Fruit fly (Drosophila melanogaster) whole organism, embryonic: ENCODE data around the gene Nct.

Experiments used
- B-H1 ChIP-seq: fragments of 200-800 bp; sonication (Bioruptor generic); IDR thresholded peaks from 3 replicates; pipeline ENCODE4 v1.3.6; 2022; ENCODE audit warnings: missing biosample characterization, missing genetic modification characterization
- BtbVII ChIP-seq: fragments of 200-800 bp; sonication (Bioruptor generic); optimal IDR thresholded peaks from 3 replicates; lab custom pipeline; 2017; ENCODE audit warnings: missing biosample characterization, mild to moderate bottlenecking, missing genetic modification characterization
- C15 ChIP-seq: fragments of 200-800 bp; sonication (Bioruptor generic); IDR thresholded peaks from 3 replicates; pipeline ENCODE4 v1.3.6; 2022; ENCODE audit warnings: missing biosample characterization, missing genetic modification characterization
- CG10462 ChIP-seq: fragments of 200-800 bp; sonication (Bioruptor generic); optimal IDR thresholded peaks from 2 replicates; lab custom pipeline; 2016; ENCODE audit warnings: missing biosample characterization, missing genetic modification characterization
- CG12071 ChIP-seq: fragments of 200-800 bp; sonication (Bioruptor generic); optimal IDR thresholded peaks from 3 replicates; lab custom pipeline; 2018; ENCODE audit warnings: missing biosample characterization, mild to moderate bottlenecking, missing genetic modification characterization
- CG12299 ChIP-seq: fragments of 200-800 bp; sonication (Bioruptor generic); optimal IDR thresholded peaks from 2 replicates; lab custom pipeline; 2018; ENCODE audit warnings: missing biosample characterization, mild to moderate bottlenecking, missing genetic modification characterization
- CG12744 ChIP-seq: fragments of 200-800 bp; sonication (Bioruptor generic); optimal IDR thresholded peaks from 2 replicates; lab custom pipeline; 2016; ENCODE audit warnings: missing biosample characterization, missing genetic modification characterization
- CG12942 ChIP-seq: fragments of 200-800 bp; sonication (Bioruptor generic); optimal IDR thresholded peaks from 3 replicates; lab custom pipeline; 2016; ENCODE audit warnings: missing biosample characterization, missing genetic modification characterization
- CG13296 ChIP-seq: fragments of 200-800 bp; sonication (Bioruptor generic); optimal IDR thresholded peaks from 3 replicates; lab custom pipeline; 2018; ENCODE audit warnings: missing biosample characterization, mild to moderate bottlenecking, missing genetic modification characterization
- CG16863 ChIP-seq: fragments of 200-800 bp; sonication (Bioruptor generic); optimal IDR thresholded peaks from 3 replicates; lab custom pipeline; 2016; ENCODE audit warnings: missing biosample characterization, missing genetic modification characterization
- CG30431 ChIP-seq: fragments of 200-800 bp; sonication (Bioruptor generic); optimal IDR thresholded peaks from 2 replicates; lab custom pipeline; 2017; ENCODE audit warnings: missing biosample characterization, missing genetic modification characterization
- CG31224 ChIP-seq: fragments of 200-800 bp; sonication (Bioruptor generic); IDR thresholded peaks from 2 replicates; pipeline ENCODE4 v1.3.6; 2022; ENCODE audit warnings: missing biosample characterization, missing genetic modification characterization
- CG4707 ChIP-seq: fragments of 200-800 bp; sonication (Bioruptor generic); optimal IDR thresholded peaks from 2 replicates; lab custom pipeline; 2018; ENCODE audit warnings: missing biosample characterization, mild to moderate bottlenecking, missing genetic modification characterization, moderate library complexity
- CG9437 ChIP-seq: fragments of 200-800 bp; sonication (Bioruptor generic); optimal IDR thresholded peaks from 2 replicates; lab custom pipeline; 2018; ENCODE audit warnings: missing biosample characterization, mild to moderate bottlenecking, missing genetic modification characterization
- CHES-1-like ChIP-seq: fragments of 200-800 bp; sonication (Bioruptor generic); optimal IDR thresholded peaks from 2 replicates; lab custom pipeline; 2016; ENCODE audit warnings: missing biosample characterization, missing genetic modification characterization
- Doc3 ChIP-seq: fragments of 200-800 bp; sonication (Bioruptor generic); IDR thresholded peaks from 3 replicates; pipeline ENCODE4 v1.3.6; 2022; ENCODE audit warnings: missing biosample characterization, missing genetic modification characterization; ENCODE audit not compliant: partially characterized antibody
- Dp ChIP-seq: fragments of 200-800 bp; sonication (Bioruptor generic); optimal IDR thresholded peaks from 2 replicates; lab custom pipeline; 2018; ENCODE audit warnings: missing biosample characterization, mild to moderate bottlenecking, missing genetic modification characterization, moderate library complexity
- Fer3 ChIP-seq: fragments of 200-800 bp; sonication (Bioruptor generic); optimal IDR thresholded peaks from 2 replicates; lab custom pipeline; 2018; ENCODE audit warnings: missing biosample characterization, mild to moderate bottlenecking, missing genetic modification characterization, moderate library complexity
- Gsc ChIP-seq: fragments of 200-800 bp; sonication (Bioruptor generic); IDR thresholded peaks from 2 replicates; pipeline ENCODE4 v1.3.6; 2022; ENCODE audit warnings: missing biosample characterization, missing genetic modification characterization
- HHEX ChIP-seq: fragments of 200-800 bp; sonication (Bioruptor generic); optimal IDR thresholded peaks from 3 replicates; lab custom pipeline; 2017; ENCODE audit warnings: missing biosample characterization, mild to moderate bottlenecking, missing genetic modification characterization, missing genetic modification reagents
- Lhr ChIP-seq: fragments of 200-800 bp; sonication (Bioruptor generic); optimal IDR thresholded peaks from 3 replicates; lab custom pipeline; 2017; ENCODE audit warnings: mild to moderate bottlenecking, missing biosample characterization, missing genetic modification reagents, missing genetic modification characterization
- Med ChIP-seq: fragments of 200-800 bp; sonication (Bioruptor generic); peaks from one replicate; lab custom pipeline; 2016; ENCODE audit warnings: missing biosample characterization, missing genetic modification characterization, mild to moderate bottlenecking, inconsistent platforms, moderate library complexity
- NfI ChIP-seq: fragments of 200-800 bp; sonication (Bioruptor generic); optimal IDR thresholded peaks from 3 replicates; lab custom pipeline; 2018; ENCODE audit warnings: missing biosample characterization, mild to moderate bottlenecking, missing genetic modification characterization, moderate library complexity
- Pdp1 ChIP-seq, 2 experiments: fragments of 200-800 bp; sonication (Bioruptor generic); optimal IDR thresholded peaks; 3 replicates each; lab custom pipeline; 2016; ENCODE audit warnings: missing biosample characterization in 2 of 2, missing genetic modification characterization in 2 of 2, mild to moderate bottlenecking in 1 of 2, moderate library complexity in 1 of 2
- Spps ChIP-seq: fragments of 200-800 bp; sonication (Bioruptor generic); optimal IDR thresholded peaks from 2 replicates; lab custom pipeline; 2018; ENCODE audit warnings: missing biosample characterization, mild to moderate bottlenecking, missing genetic modification characterization
- TFAM ChIP-seq: fragments of 200-800 bp; sonication (Bioruptor generic); optimal IDR thresholded peaks from 2 replicates; lab custom pipeline; 2017; ENCODE audit warnings: missing biosample characterization, missing genetic modification characterization, inconsistent platforms
- Usf ChIP-seq: fragments of 200-800 bp; sonication (Bioruptor generic); optimal IDR thresholded peaks from 2 replicates; lab custom pipeline; 2017; ENCODE audit warnings: missing genotype, missing biosample characterization, missing genetic modification characterization
- Vsx1 ChIP-seq: fragments of 200-800 bp; sonication (Bioruptor generic); optimal IDR thresholded peaks from 2 replicates; lab custom pipeline; 2017; ENCODE audit warnings: missing biosample characterization, mild to moderate bottlenecking, missing genetic modification characterization, missing genetic modification reagents
- br ChIP-seq: fragments of >200 bp; optimal IDR thresholded peaks from 2 replicates; lab custom pipeline; 2017
- chinmo ChIP-seq: fragments of 200-800 bp; sonication (Bioruptor generic); IDR thresholded peaks from 4 replicates; pipeline ENCODE4 v1.3.6; 2022; ENCODE audit warnings: missing biosample characterization, missing genetic modification characterization; ENCODE audit not compliant: partially characterized antibody
- ci ChIP-seq: fragments of 200-800 bp; sonication (Bioruptor generic); IDR thresholded peaks from 3 replicates; pipeline ENCODE4 v1.3.6; 2022; ENCODE audit warnings: missing biosample characterization, missing genetic modification characterization
- crp ChIP-seq, 2 experiments: fragments of 200-800 bp; sonication (Bioruptor generic); optimal IDR thresholded peaks; 2 replicates in 1 of 2; 3 replicates in 1 of 2; lab custom pipeline; 2017; ENCODE audit warnings: missing biosample characterization in 2 of 2, missing genetic modification characterization in 2 of 2, mild to moderate bottlenecking in 1 of 2, moderate library complexity in 1 of 2
- dpn ChIP-seq, 2 experiments: fragments of 200-800 bp; sonication (Bioruptor generic); optimal IDR thresholded peaks; 3 replicates each; lab custom pipeline; 2016; ENCODE audit warnings: missing biosample characterization in 2 of 2, missing genetic modification characterization in 2 of 2
- her ChIP-seq: fragments of 200-800 bp; sonication (Bioruptor generic); optimal IDR thresholded peaks from 2 replicates; lab custom pipeline; 2016; ENCODE audit warnings: missing biosample characterization, missing genetic modification characterization
- jing ChIP-seq: fragments of 200-800 bp; sonication (Bioruptor generic); optimal IDR thresholded peaks from 2 replicates; lab custom pipeline; 2018; ENCODE audit warnings: missing biosample characterization, mild to moderate bottlenecking, missing genetic modification characterization
- kni ChIP-seq: fragments of 200-800 bp; sonication (Bioruptor generic); optimal IDR thresholded peaks from 3 replicates; lab custom pipeline; 2017; ENCODE audit warnings: mild to moderate bottlenecking, missing biosample characterization, missing genetic modification reagents, missing genetic modification characterization
- lab ChIP-seq: fragments of 200-800 bp; sonication (Bioruptor generic); optimal IDR thresholded peaks from 3 replicates; lab custom pipeline; 2017; ENCODE audit warnings: missing biosample characterization, missing genetic modification characterization, mild to moderate bottlenecking, moderate library complexity, missing genetic modification reagents
- lov ChIP-seq, 2 experiments: fragments of 200-800 bp in 1 of 2; fragments of >200 bp in 1 of 2; sonication (Bioruptor generic) in 1 of 2; IDR thresholded peaks in 1 of 2; optimal IDR thresholded peaks in 1 of 2; 2 replicates in 1 of 2; 3 replicates in 1 of 2; pipeline versions ENCODE4 v1.3.6 to Lab custom; 2017 to 2022; ENCODE audit warnings: missing biosample characterization in 1 of 2, missing genetic modification characterization in 1 of 2
- mam ChIP-seq: fragments of 200-800 bp; sonication (Bioruptor generic); optimal IDR thresholded peaks from 3 replicates; lab custom pipeline; 2016; ENCODE audit warnings: missing biosample characterization, missing genetic modification characterization
- otp ChIP-seq: fragments of 200-800 bp; sonication (Bioruptor generic); IDR thresholded peaks from 3 replicates; pipeline ENCODE4, ENCODE4 v1.3.6; 2022; ENCODE audit warnings: missing biosample characterization, missing genetic modification characterization
- phol ChIP-seq: fragments of 200-800 bp; sonication (Bioruptor generic); optimal IDR thresholded peaks from 3 replicates; lab custom pipeline; 2018; ENCODE audit warnings: missing biosample characterization, mild to moderate bottlenecking, missing genetic modification characterization, moderate library complexity
- sima ChIP-seq: fragments of 200-800 bp; sonication (Bioruptor generic); optimal IDR thresholded peaks from 2 replicates; lab custom pipeline; 2016; ENCODE audit warnings: missing biosample characterization, missing genetic modification characterization
- sna ChIP-seq: fragments of 200-800 bp; sonication (Bioruptor generic); IDR thresholded peaks from 2 replicates; pipeline ENCODE4 v1.3.6; 2022; ENCODE audit warnings: missing biosample characterization, missing genetic modification characterization; ENCODE audit not compliant: partially characterized antibody
- ssp ChIP-seq: fragments of 200-800 bp; sonication (Bioruptor generic); IDR thresholded peaks from 2 replicates; pipeline ENCODE4 v1.3.6; 2022; ENCODE audit warnings: missing biosample characterization, missing genetic modification characterization
- tgo ChIP-seq: fragments of 200-800 bp; sonication (Bioruptor generic); IDR thresholded peaks from 3 replicates; pipeline ENCODE4 v1.3.6; 2022; ENCODE audit warnings: missing biosample characterization, missing genetic modification characterization
- tll ChIP-seq, 2 experiments: fragments of 200-800 bp in 1 of 2; fragments of >200 bp in 1 of 2; sonication (Bioruptor generic) in 1 of 2; optimal IDR thresholded peaks; 2 replicates each; lab custom pipeline; 2017 to 2019; ENCODE audit warnings: missing biosample characterization in 2 of 2, missing genetic modification characterization in 2 of 2, mild to moderate bottlenecking in 1 of 2, moderate library complexity in 1 of 2
- ttk ChIP-seq: fragments of 200-800 bp; sonication (Bioruptor generic); IDR thresholded peaks from 2 replicates; pipeline ENCODE4 v2.1.2; 2022; ENCODE audit warnings: missing biosample characterization, missing genetic modification characterization
- vfl ChIP-seq: fragments of 200-800 bp; sonication (Bioruptor generic); optimal IDR thresholded peaks from 2 replicates; lab custom pipeline; 2016; ENCODE audit warnings: missing biosample characterization, missing genetic modification characterization

Gene Nct

DNA sequence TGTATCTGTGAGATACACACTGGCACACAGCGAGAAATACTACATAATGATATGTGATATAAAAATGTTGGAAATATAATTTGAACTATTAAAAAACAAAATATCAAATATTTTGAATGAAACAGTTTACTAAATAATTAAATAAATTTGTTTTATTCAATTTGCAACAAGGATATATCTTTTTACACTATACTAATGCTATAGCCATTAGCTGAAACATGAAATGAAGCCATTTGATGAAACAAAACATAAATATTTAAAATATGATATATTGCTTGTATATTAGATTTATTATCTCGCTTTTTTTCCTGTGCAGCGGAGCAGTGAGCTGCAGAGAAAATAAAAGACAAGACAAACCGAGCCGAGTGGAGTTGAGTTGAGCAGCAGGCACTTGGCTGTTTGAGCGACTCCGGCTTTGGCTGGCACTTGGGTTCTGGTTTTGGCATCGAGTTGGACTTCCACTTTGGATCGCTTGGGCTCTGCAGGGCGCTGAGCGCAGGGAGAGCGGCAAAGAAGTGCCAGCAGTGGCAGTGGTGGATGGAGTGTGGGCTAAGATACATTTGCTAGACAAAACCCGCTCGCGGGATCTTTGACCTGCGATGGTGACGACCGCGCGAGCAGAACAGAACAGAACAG, 42.0 kb downstream of the Nct start (continued):
- TF ChIP-seq lab (GFP tag; lab: Kevin White, UChicago) (peak; percentile 75), CG12299 (tag; lab: Kevin White, UChicago) (peak; percentile 75), Vsx1 (GFP tag; lab: Kevin White, UChicago) (peak; percentile 56), CG13296 (GFP tag; lab: Kevin White, UChicago) (peak; percentile 79), HHEX (peak; percentile 73), crp (GFP tag; optimal IDR thresholded peaks at IDR 0.05; lab: Kevin White, UChicago) (peak in 1 of 2 experiments; percentile 18), Usf (peak; percentile 29), Lhr (peak; percentile 32), sima (GFP tag; lab: Kevin White, UChicago) (no peak), ssp (GFP tag; lab: Robert Waterston, UW) (peak; percentile 55), ci (GFP tag; lab: Robert Waterston, UW) (no peak), CHES-1-like (GFP tag; lab: Kevin White, UChicago) (no peak), mam (GFP tag; lab: Kevin White, UChicago) (no peak), ttk (GFP tag; lab: Robert Waterston, UW) (peak; percentile 55), CG31224 (GFP tag; lab: Robert Waterston, UW) (peak; percentile 37; the same call in 1 of the 2 replicates), CG12942 (GFP tag; lab: Kevin White, UChicago) (peak; percentile 52), her (GFP tag; lab: Kevin White, UChicago) (no peak), Pdp1 (GFP tag; optimal IDR thresholded peaks at IDR 0.05; lab: Kevin White, UChicago) (peak in 1 of 2 experiments; percentile 5), Fer3 (peak; percentile 68), C15 (GFP tag; lab: Robert Waterston, UW) (no peak), Doc3 (GFP tag; lab: Robert Waterston, UW) (no peak), jing (no peak), br (no peak), BtbVII (GFP tag; lab: Kevin White, UChicago) (peak; percentile 70), CG9437 (GFP tag; lab: Kevin White, UChicago) (peak; percentile 74), NfI (peak; percentile 40), CG12744 (no peak), TFAM (GFP tag; lab: Kevin White, UChicago) (peak; percentile 58), Dp (GFP tag; lab: Kevin White, UChicago) (no peak), kni (GFP tag; lab: Kevin White, UChicago) (peak; percentile 22), sna (GFP tag; lab: Robert Waterston, UW) (no peak), CG10462 (GFP tag; lab: Kevin White, UChicago) (no peak), B-H1 (peak; percentile 39; the same call in 2 of the 3 replicates), Med (GFP tag; lab: Kevin White, UChicago) (peak; percentile 58), CG30431 (GFP tag; lab: Kevin White, UChicago) (peak; percentile 18), otp (no peak), chinmo (GFP tag; lab: Robert Waterston, UW) (peak; percentile 56; the same call in 1 of the 4 replicates), CG16863 (no peak), Gsc (GFP tag; lab: Robert Waterston, UW) (no peak), phol (tag; lab: Kevin White, UChicago) (peak; percentile 92), dpn (GFP tag; optimal IDR thresholded peaks at IDR 0.05; lab: Kevin White, UChicago) (peak in 1 of 2 experiments; percentile 58), Spps (peak; percentile 75), vfl (no peak), tgo (GFP tag; lab: Robert Waterston, UW) (peak; percentile 61), tll (GFP tag; optimal IDR thresholded peaks at IDR 0.05; lab: Kevin White, UChicago) (peak in 1 of 2 experiments; percentile 21), CG12071 (no peak), CG4707 (GFP tag; lab: Kevin White, UChicago) (no peak), lov (optimal IDR thresholded peaks at IDR 0.05; lab: Kevin White, UChicago) (no peak), lov (GFP tag; IDR thresholded peaks at IDR 0.05; lab: Robert Waterston, UW) (no peak)
